Fruit fly (Drosophila melanogaster): ENCODE data around the gene CG14323.

Gene CG14323

DNA sequence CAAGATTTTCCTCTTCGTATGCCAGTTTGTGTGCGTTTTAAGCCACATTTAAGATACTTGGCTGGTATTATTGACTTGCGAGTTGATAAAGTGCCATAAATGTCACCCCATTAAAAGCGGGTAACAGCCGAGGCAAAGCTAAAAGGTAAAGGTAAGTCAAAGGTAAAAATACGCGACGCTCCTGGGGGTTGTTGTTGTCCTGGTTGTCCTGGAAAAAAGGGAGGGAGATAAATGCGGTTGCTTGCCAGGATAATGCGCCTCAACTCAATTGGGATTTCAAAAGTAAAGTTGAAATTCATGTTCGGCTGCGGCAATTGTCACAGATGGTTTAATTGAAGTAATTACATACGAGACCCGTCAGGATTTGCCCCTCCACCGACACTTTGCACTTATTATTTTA is 28.4 kb downstream of the CG14323 start:
- TF ChIP-seq pad (GFP tag; optimal IDR thresholded peaks at IDR 0.05): no peak
- TF ChIP-seq Hr96 (GFP tag; optimal IDR thresholded peaks at IDR 0.05): no peak
- no peak for TF ChIP-seq toe (GFP tag; optimal IDR thresholded peaks at IDR 0.05)
- no peak for TF ChIP-seq CG33017 (tag; optimal IDR thresholded peaks at IDR 0.05)
- no peak for TF ChIP-seq bab1 (GFP tag; optimal IDR thresholded peaks at IDR 0.05)
- TF ChIP-seq CG7101 (tag; optimal IDR thresholded peaks at IDR 0.05): no peak
- no peak for TF ChIP-seq CG12768 (GFP tag; optimal IDR thresholded peaks at IDR 0.05)
- no peak for TF ChIP-seq CG14711 (tag; optimal IDR thresholded peaks at IDR 0.05)

DNA sequence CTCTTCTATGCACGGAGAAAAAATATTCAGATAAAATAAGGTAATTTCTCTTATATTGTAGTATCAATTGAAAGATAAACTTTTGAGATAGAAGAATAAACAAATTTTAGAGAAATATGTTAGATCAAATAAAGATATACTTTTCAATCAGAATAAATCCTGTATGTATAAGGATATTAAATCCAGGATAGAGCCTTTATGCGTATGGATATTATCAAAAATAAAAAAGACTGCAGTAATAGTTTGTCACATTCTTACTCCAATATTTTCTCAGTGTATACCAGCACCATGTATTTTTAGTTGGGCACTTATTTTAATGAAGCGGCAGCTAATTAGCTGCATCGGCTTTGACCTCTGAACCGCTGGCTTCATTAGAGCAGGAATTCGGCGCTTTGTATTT is 30.1 kb downstream of the CG14323 start:
- TF ChIP-seq CG12768 (GFP tag; optimal IDR thresholded peaks at IDR 0.05) (no peak), Crg-1 (GFP tag; optimal IDR thresholded peaks at IDR 0.05) (no peak), CG7045 (GFP tag; optimal IDR thresholded peaks at IDR 0.05) (no peak), Hr96 (GFP tag; optimal IDR thresholded peaks at IDR 0.05) (no peak), CG33017 (tag; optimal IDR thresholded peaks at IDR 0.05) (no peak), kay (GFP tag; ENCODE audit: borderline replicate concordance) (no peak), Mnt (GFP tag; optimal IDR thresholded peaks at IDR 0.05) (no peak), CG1620 (GFP tag; optimal IDR thresholded peaks at IDR 0.05) (no peak), Clk (GFP tag; optimal IDR thresholded peaks at IDR 0.05) (no peak), CG5204 (GFP tag; optimal IDR thresholded peaks at IDR 0.05) (no peak), tj (GFP tag; optimal IDR thresholded peaks at IDR 0.05) (no peak), CG11617 (GFP tag; optimal IDR thresholded peaks at IDR 0.05) (no peak), CG14711 (tag; optimal IDR thresholded peaks at IDR 0.05) (no peak), cnc (optimal IDR thresholded peaks at IDR 0.05) (no peak), ovo (GFP tag; optimal IDR thresholded peaks at IDR 0.05) (no peak), bab1 (GFP tag; optimal IDR thresholded peaks at IDR 0.05) (no peak), cic (GFP tag; optimal IDR thresholded peaks at IDR 0.05) (no peak)

DNA sequence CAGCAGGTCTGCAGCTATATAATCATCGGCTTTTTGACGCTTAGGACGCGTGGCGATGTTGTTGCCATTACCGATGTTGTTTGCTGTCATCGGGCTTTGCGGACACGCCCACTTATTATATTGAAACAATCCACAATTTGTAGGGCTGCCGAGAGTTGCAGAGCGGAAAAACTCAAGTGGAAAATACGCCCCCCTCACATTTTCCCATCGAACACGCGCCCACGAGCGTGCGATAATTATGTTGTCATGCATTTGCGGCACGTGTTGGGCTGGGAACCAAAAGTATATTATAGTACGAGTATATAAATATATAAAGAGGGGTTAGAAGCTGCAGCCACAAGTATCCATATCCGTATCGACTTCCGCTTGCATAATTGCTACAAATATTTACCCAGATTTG is 33.1 kb downstream of the CG14323 start:
- TF ChIP-seq CG33017 (tag; optimal IDR thresholded peaks at IDR 0.05) (no peak), kay (GFP tag; ENCODE audit: borderline replicate concordance) (no peak), Hr96 (GFP tag; optimal IDR thresholded peaks at IDR 0.05) (no peak), pad (GFP tag; optimal IDR thresholded peaks at IDR 0.05) (no peak), CG1620 (GFP tag; optimal IDR thresholded peaks at IDR 0.05) (no peak), CG14711 (tag; optimal IDR thresholded peaks at IDR 0.05) (no peak), CG11617 (GFP tag; optimal IDR thresholded peaks at IDR 0.05) (no peak), tj (GFP tag; optimal IDR thresholded peaks at IDR 0.05) (no peak)

DNA sequence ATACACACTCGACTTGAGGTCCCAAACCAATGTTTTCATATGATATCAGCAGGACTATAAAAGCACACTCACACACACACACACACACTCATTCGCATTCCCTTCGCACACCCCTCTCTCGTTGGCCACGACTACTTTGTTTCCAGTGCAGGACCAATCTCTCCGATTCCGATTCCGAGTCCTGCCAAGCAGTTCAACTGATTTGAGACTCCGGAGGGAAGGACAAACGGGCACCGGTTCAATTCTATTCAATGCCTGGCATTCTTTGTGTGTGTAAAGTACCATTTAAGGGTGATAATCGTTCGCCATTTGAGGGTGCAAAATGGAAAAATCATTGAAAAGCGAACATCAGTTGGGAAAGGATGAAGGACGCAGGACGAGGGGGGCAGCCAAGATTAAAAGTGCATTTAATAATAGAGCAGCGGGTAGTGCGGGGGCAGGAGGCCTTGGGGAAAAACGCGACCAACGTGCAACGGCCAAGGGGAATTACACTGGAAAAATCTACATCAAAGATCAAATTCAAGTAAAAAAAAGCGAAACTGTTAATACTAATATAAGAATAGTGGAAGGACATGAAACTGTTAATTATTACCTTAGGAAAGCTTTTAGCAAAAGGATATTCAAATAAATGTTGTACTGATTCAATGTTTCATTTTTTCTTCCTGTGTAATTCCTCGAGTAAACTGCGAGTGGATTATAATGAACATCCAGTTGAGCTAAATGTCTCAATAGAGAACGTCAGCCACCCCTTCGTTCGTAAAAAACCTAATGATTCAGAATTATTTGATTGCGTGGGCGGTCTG is 38.1 kb downstream of the CG14323 start:
- no peak for TF ChIP-seq kay (GFP tag; ENCODE audit: borderline replicate concordance)
- no peak for TF ChIP-seq CG11617 (GFP tag; optimal IDR thresholded peaks at IDR 0.05)
- TF ChIP-seq cnc (optimal IDR thresholded peaks at IDR 0.05): no peak
- TF ChIP-seq tj (GFP tag; optimal IDR thresholded peaks at IDR 0.05): no peak
- TF ChIP-seq Crg-1 (GFP tag; optimal IDR thresholded peaks at IDR 0.05): no peak
- no peak for TF ChIP-seq pad (GFP tag; optimal IDR thresholded peaks at IDR 0.05)
- no peak for TF ChIP-seq CG33017 (tag; optimal IDR thresholded peaks at IDR 0.05)
- no peak for TF ChIP-seq bab1 (GFP tag; optimal IDR thresholded peaks at IDR 0.05)
- TF ChIP-seq CG14711 (tag; optimal IDR thresholded peaks at IDR 0.05): no peak
- TF ChIP-seq Clk (GFP tag; optimal IDR thresholded peaks at IDR 0.05): no peak

All from whole organism, adult.